Fruit fly (Drosophila melanogaster): ENCODE measurements around the gene Herc4.

The Herc4 gene

dm6 chr3L:1264998-1265397 lies 48.5 kb upstream of the Herc4 start (continued):
- TF ChIP-seq CG15336 (GFP tag; IDR thresholded peaks at IDR 0.05): no peak
- peak; percentile 56 for TF ChIP-seq CG10631 (GFP tag; optimal IDR thresholded peaks at IDR 0.05)
- TF ChIP-seq Hr39 (GFP tag; optimal IDR thresholded peaks at IDR 0.05): peak; percentile 45
- no peak for TF ChIP-seq CG8119 (GFP tag; IDR thresholded peaks at IDR 0.05)
- peak; percentile 32 for TF ChIP-seq CG32006 (GFP tag; optimal IDR thresholded peaks at IDR 0.05)

- TF ChIP-seq Hr38 (GFP tag; optimal IDR thresholded peaks at IDR 0.05) (no peak), pdm3 (GFP tag; optimal IDR thresholded peaks at IDR 0.05) (no peak), CG8632 (GFP tag; optimal IDR thresholded peaks at IDR 0.05) (no peak), CG34406 (GFP tag; optimal IDR thresholded peaks at IDR 0.05) (no peak), Blimp-1 (GFP tag; optimal IDR thresholded peaks at IDR 0.05) (peak; percentile 82), lz (GFP tag; optimal IDR thresholded peaks at IDR 0.05) (no peak), CG15336 (GFP tag; IDR thresholded peaks at IDR 0.05) (peak; percentile 14; the same call in 1 of the 2 replicates), CG1621 (tag; optimal IDR thresholded peaks at IDR 0.05) (peak; percentile 16), CG6854 (GFP tag; optimal IDR thresholded peaks at IDR 0.05) (peak; percentile 14), eg (GFP tag; IDR thresholded peaks at IDR 0.05) (0 out of 3 replicates have a peak, but pooled peaks have one; percentile 35)
These were observed 48.0 kb upstream of the Herc4 start for dm6 chr3L:1265423-1266002.

DNA sequence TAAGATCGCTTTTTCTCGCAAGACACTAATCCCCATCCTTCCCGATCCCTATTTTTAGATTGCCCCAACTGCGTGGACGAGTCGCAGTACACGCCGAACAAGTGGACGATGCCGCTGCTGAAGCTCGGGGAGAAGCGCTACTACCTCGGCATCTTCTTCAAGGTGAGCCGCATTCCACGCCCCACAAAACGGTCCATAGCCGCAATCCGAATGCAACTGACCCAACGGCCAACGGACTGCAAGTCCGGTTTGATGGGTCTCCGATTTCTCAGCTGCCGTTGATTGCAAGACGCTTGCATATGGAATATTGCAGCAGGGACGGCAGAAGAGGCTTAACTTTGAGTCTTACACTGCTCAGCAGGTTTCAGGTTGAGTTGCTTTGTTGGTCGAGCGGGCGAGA lies 44.5 kb upstream of the Herc4 start:
- TF ChIP-seq dsx (GFP tag; optimal IDR thresholded peaks at IDR 0.05; ENCODE audit: poor library complexity, severe bottlenecking) (peak; percentile 18), Eip78C (GFP tag) (peak; percentile 25), fd85E (GFP tag; optimal IDR thresholded peaks at IDR 0.05) (no peak), Eip75B (GFP tag; optimal IDR thresholded peaks at IDR 0.05) (peak; percentile 72), svp (GFP tag) (peak; percentile 13), CG6808 (GFP tag; optimal IDR thresholded peaks at IDR 0.05) (no peak), pdm3 (GFP tag; optimal IDR thresholded peaks at IDR 0.05) (no peak), CG1621 (tag; optimal IDR thresholded peaks at IDR 0.05) (peak; percentile 74), CG32006 (GFP tag; optimal IDR thresholded peaks at IDR 0.05) (peak; percentile 1), cyc (GFP tag; optimal IDR thresholded peaks at IDR 0.05) (no peak)

- no peak for TF ChIP-seq CG10669 (GFP tag; optimal IDR thresholded peaks at IDR 0.05)
- TF ChIP-seq CG15336 (GFP tag; IDR thresholded peaks at IDR 0.05): no peak
- TF ChIP-seq Smox (GFP tag; optimal IDR thresholded peaks at IDR 0.05): no peak
- TF ChIP-seq dac (GFP tag; optimal IDR thresholded peaks at IDR 0.05): no peak
- TF ChIP-seq CG6163 (GFP tag; IDR thresholded peaks at IDR 0.05): no peak
- TF ChIP-seq svp (GFP tag): no peak
- TF ChIP-seq fkh (GFP tag; optimal IDR thresholded peaks at IDR 0.05): no peak
- TF ChIP-seq CG31627 (GFP tag; optimal IDR thresholded peaks at IDR 0.05): no peak
- no peak for TF ChIP-seq CG3032 (tag; optimal IDR thresholded peaks at IDR 0.05)
- no peak for TF ChIP-seq CG8119 (GFP tag; IDR thresholded peaks at IDR 0.05)
- TF ChIP-seq CG4318 (GFP tag; optimal IDR thresholded peaks at IDR 0.05): no peak
- TF ChIP-seq Ets21C (GFP tag; optimal IDR thresholded peaks at IDR 0.05): no peak
- TF ChIP-seq CG8319 (GFP tag; optimal IDR thresholded peaks at IDR 0.05): no peak
- no peak for TF ChIP-seq CG9139 (GFP tag; optimal IDR thresholded peaks at IDR 0.05)
- TF ChIP-seq Hr38 (GFP tag; optimal IDR thresholded peaks at IDR 0.05): no peak
- TF ChIP-seq CG34406 (GFP tag; optimal IDR thresholded peaks at IDR 0.05): no peak
- no peak for TF ChIP-seq Lpt (GFP tag; optimal IDR thresholded peaks at IDR 0.05)
- no peak for TF ChIP-seq CG3919 (GFP tag; optimal IDR thresholded peaks at IDR 0.05)
These were observed 37.7 kb upstream of the Herc4 start, which contains the start of gene CG32333 for dm6 chr3L:1275767-1276166. CG32333 (plus strand) TSS chr3L:1275956.

DNA sequence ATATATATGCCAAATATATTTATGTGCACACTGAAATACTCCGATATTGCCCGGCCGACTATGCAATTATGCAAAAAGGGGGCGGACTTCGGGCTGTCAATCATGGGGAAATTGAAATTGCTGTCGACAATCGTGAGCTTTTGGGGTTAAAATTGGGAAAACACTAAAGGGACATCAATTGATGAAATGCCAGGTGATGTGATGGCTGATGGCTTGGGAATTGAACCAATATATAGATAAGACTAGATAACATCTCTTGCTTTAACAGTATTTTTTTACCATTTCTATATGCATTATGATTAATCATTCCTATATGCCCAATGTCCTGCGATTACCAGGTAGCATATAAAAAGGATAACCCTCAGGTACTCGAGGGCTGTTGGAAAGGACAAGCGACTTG lies 35.6 kb upstream of the Herc4 start:
- TF ChIP-seq Hr38 (GFP tag; optimal IDR thresholded peaks at IDR 0.05) (no peak), svp (GFP tag) (peak; percentile 68), Eip78C (GFP tag) (peak; percentile 57), CG7368 (GFP tag; optimal IDR thresholded peaks at IDR 0.05) (no peak), CG6276 (GFP tag; optimal IDR thresholded peaks at IDR 0.05) (no peak), pdm3 (GFP tag; optimal IDR thresholded peaks at IDR 0.05) (no peak), topi (GFP tag; optimal IDR thresholded peaks at IDR 0.05) (no peak)
